Fruit fly (Drosophila melanogaster) whole organism, larva: ENCODE data around the gene Tango10.
A peak's percentile ranks its signal among the peaks of the same experiment; 100 is the strongest.

ENCODE experiments used
- noc ChIP-seq: fragments of 200-800 bp; sonication (Bioruptor generic); optimal IDR thresholded peaks from 3 replicates; lab custom pipeline; 2019; ENCODE audit warnings: missing biosample characterization, mild to moderate bottlenecking, missing genetic modification characterization, moderate library complexity

The Tango10 gene

DNA sequence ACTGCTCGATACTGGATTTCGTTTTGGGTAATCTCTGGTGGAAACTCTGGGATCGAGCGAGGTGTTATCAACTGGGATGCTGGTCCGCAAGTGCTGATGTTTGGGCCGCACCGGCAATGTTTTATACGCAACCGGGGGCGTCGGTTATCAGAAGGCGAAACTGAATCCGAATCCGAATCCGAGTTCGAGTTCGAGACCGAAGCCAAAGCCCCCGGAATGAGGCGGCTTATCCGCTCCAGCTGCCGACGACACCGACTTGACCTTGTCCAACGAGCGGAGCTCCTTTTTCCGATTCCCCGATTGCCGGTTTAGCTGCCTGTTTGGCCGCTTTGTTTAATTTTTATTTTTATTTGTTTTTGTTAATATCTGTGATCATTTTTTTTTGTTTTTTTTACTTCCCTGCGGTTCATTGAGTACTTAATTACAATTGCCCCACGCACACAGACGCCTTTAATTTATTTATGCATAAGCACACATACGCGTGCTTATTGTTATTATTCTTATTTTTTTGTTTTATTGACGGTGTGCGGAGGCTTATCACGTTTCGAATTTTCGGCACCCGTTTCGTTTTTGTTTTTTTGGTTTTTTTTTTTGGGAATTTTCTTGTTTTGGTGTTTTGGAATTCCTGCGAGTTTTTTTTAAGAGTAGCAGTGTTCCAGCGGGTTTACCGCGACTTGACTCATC, 15.0 kb upstream of the Tango10 start, which contains the start of gene CG2444:
CG2444 (minus strand) TSS at position 372 of the 684 bp plus-strand sequence.
- no peak for TF ChIP-seq noc (tag; lab: Kevin White, UChicago)

DNA sequence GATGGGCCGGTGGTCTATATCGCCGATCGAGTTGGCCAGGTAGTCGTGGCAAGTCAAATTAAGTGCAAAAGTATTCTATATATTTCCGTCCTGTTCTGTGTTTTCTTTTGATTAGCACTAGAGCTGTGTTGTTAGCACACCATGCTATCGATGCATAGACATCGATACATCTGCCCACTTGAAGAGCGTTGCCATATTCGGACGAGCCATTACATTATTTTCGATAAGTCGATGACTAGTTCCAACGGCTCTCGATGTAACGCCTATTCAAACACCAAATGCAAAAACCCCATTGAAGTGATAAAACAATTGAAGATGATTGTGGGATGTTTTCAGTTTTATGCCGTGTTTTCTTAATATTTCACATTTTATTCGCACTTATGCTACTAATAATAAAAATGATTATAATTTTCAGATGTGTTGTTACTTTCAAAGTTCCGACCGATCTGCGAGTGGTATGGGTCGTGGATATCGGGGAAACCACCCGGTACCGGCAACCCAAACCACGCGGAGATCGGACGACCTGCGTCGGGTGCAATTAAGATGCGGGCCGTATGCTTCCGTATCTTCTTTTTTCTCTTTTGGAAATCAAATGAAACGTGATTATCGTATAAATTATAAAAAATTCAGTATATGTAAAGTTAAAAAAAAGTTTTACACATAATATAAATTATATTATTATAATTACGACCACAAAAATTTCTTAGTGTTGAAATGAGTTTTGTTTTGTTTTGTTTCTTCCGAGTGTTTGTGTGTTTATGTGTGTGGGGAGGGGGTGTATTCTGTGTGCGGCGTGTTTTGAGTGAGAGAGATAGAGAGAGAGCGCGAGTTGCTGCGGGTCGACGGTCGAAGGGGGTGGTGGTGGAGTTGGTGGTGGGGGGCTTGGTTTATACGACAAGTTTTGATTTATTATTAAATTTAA, 10.0 kb upstream of the Tango10 start, which contains the start of gene FucT6:
FucT6 (minus strand) TSS at position 153 of the 922 bp plus-strand sequence.
- no peak for TF ChIP-seq noc (tag; lab: Kevin White, UChicago)

DNA sequence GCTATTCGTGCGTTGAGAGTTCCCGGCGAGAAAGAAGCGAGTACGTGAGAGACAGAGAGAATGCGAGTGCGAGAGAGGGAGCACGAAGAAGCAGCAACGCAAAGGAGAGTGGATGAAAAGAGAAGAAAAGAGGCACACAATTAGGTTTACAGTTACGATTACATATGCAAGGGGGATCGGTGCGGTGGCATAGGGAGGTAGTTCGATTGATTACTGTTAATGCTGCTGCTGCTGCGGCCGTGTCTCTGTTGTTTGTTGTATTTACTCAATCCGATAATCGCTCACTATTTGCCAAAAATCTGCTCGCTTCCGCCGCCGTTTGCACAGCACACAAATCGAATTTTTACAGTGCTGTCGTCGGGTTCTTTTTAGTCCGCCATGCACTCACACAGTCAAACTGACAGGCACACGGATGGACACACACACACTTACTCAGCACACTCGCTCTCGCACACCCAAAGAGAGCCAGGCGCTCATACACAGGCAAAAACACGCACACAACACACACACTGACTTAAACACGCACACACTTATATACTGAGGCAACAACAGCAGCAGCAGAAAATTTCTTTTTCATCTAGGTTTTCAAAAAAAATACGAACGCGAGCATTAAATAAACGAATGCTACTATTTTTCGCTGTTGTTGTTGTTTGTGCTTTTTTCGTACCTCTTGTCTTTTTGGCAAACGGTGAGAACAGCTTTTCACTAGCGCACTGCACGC, 6.1 kb upstream of the Tango10 start:
- peak; percentile 2 for TF ChIP-seq noc (tag; lab: Kevin White, UChicago)

DNA sequence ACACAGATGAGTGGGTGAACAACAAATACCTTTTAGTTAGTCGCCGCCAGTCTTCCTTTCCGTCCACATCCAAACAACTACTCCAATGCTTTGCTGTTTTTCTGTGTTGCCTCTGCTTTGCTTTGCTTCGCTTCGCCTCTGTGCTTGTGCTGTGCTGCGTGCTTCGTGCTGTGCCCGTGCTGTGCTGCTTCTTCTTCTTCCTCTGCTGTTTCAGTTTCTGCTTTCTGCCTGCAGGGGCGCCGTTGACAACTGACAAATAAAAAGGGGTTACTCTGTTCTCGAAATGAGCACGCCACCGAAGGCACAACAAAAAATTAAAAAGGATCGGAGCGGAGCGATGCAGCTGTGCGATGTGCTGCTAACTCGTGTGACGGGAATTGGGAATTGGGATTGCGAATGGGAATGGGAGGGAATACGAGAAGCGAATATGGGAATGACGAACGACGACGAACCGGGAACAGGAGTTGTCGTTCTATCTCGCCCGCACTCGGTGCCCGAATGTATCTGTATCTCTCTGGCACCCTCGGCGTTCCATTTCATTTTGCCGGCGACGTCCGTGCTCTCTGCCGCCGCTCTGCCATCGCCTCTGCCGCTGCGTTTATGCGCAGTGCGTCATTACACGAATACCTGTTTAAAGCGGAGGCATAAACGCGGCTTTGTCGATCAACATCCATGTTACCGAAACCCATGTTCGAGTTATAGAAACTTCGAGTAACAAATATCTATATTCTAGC, 5.3 kb upstream of the Tango10 start:
- TF ChIP-seq noc (tag; lab: Kevin White, UChicago) = peak; percentile 29

DNA sequence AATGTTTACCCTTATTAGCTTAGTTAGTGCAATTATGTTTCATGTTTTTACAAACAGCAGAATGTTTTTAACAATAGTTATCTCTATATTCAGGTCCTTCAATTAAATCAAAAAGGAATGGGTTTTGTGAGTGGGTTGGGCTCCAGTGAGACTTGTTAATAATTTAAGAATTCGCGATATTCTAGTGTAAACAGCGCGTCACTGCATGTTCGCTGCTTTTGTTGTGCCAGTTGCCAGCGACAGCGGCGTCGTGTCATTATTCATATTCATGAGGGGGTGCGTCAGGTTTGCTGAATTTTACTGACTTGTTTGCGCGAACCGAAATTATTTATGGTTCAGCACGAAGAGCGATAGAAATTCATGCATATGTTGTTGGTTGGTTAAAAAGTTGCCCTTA, 4.8 kb upstream of the Tango10 start, which contains the start of gene Amun:
Amun (minus strand) TSS at position 303 of the 397 bp plus-strand sequence.
- TF ChIP-seq noc (tag; lab: Kevin White, UChicago) = no peak

- TF ChIP-seq noc (tag; lab: Kevin White, UChicago) = peak; percentile 91
These were observed 3.9 kb upstream of the Tango10 start for dm6 chrX:11715937-11716730.

- TF ChIP-seq noc (tag; lab: Kevin White, UChicago) = no peak
These were observed 3.2 kb upstream of the Tango10 start, which contains the start of gene prtp for dm6 chrX:11716731-11717326. prtp (plus strand) TSS chrX:11716756.

DNA sequence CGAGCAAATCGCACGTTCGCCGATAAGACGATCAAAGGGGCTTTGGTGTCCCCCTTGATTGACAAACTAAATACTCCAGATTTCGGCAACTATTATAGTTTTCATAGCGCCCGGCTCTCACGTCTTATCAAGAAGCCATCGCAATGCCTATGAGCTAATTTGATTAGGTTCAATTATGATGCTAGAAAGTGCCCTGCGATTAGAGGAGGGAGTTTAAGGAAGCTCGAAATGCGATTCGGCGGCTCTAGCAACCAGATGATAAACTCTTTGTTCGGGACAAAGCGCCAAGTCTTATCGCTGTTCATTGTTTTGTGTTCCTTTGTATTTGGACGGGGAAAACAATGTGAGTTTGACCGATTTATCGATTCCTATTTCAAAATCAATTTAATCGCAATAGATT, 2.2 kb upstream of the Tango10 start:
- TF ChIP-seq noc (tag; lab: Kevin White, UChicago) = peak; percentile 43

DNA sequence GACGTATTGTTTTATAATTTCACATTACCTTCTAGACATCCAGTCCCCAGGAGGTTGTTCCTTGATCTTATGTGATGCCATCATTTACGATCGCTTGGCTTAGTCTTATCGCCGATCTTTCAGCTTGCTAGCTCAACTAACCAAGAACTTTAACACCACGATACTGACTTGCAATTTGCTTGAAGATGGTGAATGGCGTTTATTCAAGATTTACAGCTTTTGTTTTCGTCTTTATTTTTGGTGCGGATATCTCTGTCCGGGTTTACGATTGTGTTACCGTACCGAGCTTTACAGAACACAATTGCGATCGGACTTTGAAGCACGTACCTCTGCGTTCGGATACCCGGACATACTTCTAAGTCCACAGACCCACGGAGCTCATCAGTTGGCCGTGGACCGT, 3.9 kb downstream of the Tango10 start, which contains the start of gene CG15221:
CG15221 (plus strand) TSS at position 301 of the 400 bp plus-strand sequence.
- TF ChIP-seq noc (tag; lab: Kevin White, UChicago) = no peak

DNA sequence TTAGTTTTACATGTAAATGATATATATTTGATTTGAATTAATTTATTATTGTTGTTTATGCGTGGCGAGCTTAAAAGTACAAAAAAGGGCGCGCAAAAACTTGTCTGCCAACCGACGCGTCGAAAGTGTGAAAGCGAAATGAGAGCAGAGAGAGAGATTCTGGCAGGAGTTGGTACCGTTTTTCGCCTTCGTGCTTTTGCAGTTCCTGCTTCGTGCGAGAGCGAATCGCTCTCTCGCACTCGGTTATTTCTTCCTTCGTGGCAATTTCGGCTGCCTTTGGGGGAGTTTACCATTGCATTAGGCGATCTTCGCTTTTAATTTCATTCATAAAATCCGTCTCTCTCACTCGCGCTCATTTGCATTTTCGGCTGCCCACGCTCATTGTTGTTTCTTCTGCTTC, 9.0 kb downstream of the Tango10 start, which contains the start of gene inaF-D:
inaF-D (minus strand) TSS at position 101 of the 400 bp plus-strand sequence.
- TF ChIP-seq noc (tag; lab: Kevin White, UChicago) = no peak

DNA sequence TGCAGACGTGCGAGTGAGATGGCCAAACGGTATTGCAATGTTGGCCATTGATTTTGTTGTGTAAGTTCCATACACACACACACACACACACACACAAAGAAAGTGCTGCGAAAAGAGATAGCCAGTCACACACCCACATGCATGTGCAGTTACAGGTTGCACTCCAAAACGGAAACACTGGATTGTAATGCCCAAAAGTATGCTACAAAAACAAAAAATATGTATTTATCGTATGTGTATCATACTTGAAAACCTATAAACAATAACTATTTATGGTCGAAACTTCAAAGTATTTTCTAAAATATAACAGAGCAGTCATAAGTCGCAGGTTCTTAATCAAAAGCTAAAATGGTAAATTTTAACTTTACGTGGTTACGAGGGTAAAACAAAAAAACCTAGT, 9.9 kb downstream of the Tango10 start:
- TF ChIP-seq noc (tag; lab: Kevin White, UChicago) = no peak

- TF ChIP-seq noc (tag; lab: Kevin White, UChicago) = no peak
These were observed 11.6 kb downstream of the Tango10 start, which contains the start of gene inaF-C for dm6 chrX:11731665-11732064. inaF-C (minus strand) TSS chrX:11731765.

DNA sequence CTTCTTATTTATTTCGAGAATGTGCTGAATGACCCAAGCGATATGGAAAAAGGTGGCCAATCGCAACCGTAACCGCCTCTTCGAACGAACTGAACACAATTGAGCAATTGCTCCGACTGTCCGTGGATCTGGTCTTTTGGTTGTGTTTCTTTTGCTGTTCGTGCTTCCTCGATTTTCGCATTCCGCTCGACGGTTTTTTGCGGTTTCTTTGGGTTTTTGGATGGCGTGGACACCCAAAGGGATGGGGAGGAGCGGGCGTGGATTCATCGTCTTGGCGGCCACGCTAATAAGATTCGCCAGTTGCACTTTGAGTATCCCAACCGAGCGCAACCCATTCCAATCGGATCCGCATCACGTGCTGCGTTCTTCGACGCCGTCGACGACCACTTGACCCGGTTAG, 12.6 kb downstream of the Tango10 start, which contains the start of gene inaF-B:
inaF-B (minus strand) TSS at position 101 of the 400 bp plus-strand sequence.
- no peak for TF ChIP-seq noc (tag; lab: Kevin White, UChicago)
